Worm (Caenorhabditis elegans): ENCODE measurements around the gene Y75B8A.18.

ce11 chrIII:12220820-12221219 is 5.2 kb downstream of the Y75B8A.18 start:
- TF ChIP-seq mdl-1 (tag; optimal IDR thresholded peaks at IDR 0.05) (no peak), ztf-1 (GFP tag; conservative IDR thresholded peaks at IDR 0.05) (no peak), nhr-77 (tag; optimal IDR thresholded peaks at IDR 0.05) (no peak), lin-11 (tag; optimal IDR thresholded peaks at IDR 0.05) (no peak), blmp-1 (tag; optimal IDR thresholded peaks at IDR 0.05; ENCODE audit: insufficient read depth) (no peak), skn-1 (tag; optimal IDR thresholded peaks at IDR 0.05) (no peak), crh-2 (tag; optimal IDR thresholded peaks at IDR 0.05) (no peak), snpc-4 (tag; optimal IDR thresholded peaks at IDR 0.05) (no peak), nhr-237 (tag; optimal IDR thresholded peaks at IDR 0.05) (no peak), lin-39 (tag; optimal IDR thresholded peaks at IDR 0.05) (no peak), sma-9 (GFP tag; optimal IDR thresholded peaks at IDR 0.05) (no peak), sma-9 (tag; optimal IDR thresholded peaks at IDR 0.05) (no peak)
